Worm (Caenorhabditis elegans): ENCODE data around the gene npp-21.
A peak's percentile ranks its signal among the peaks of the same experiment; 100 is the strongest.

Gene npp-21

ce11 chrII:7613241-7613782 is 13.9 kb downstream of the npp-21 start, which contains the start of the genes oig-4 and R07G3.7:
oig-4 (plus strand) TSS chrII:7613541.
R07G3.7 (minus strand) TSS chrII:7613732.
- TF ChIP-seq tbx-2 (tag; optimal IDR thresholded peaks at IDR 0.05) (no peak), dsc-1 (tag; optimal IDR thresholded peaks at IDR 0.05) (peak; percentile 19), ama-1 (optimal IDR thresholded peaks at IDR 0.05) (no peak), fkh-4 (tag; optimal IDR thresholded peaks at IDR 0.05; ENCODE audit: borderline replicate concordance) (no peak), mab-9 (GFP tag; IDR thresholded peaks at IDR 0.05) (no peak), egl-13 (tag; optimal IDR thresholded peaks at IDR 0.05) (no peak)

ce11 chrII:7614334-7614733 is 14.9 kb downstream of the npp-21 start:
- TF ChIP-seq blmp-1 (tag; optimal IDR thresholded peaks at IDR 0.05) = peak; percentile 5
- TF ChIP-seq lin-14 (GFP tag; optimal IDR thresholded peaks at IDR 0.05) = peak; percentile 38
- TF ChIP-seq ceh-8 (GFP tag; optimal IDR thresholded peaks at IDR 0.05) = no peak
- TF ChIP-seq lin-35 (GFP tag; optimal IDR thresholded peaks at IDR 0.05) = peak in 1 of 2 experiments; percentile 8
- peak; percentile 14 for TF ChIP-seq mep-1 (tag; optimal IDR thresholded peaks at IDR 0.05)
- no peak for TF ChIP-seq tbx-2 (tag; optimal IDR thresholded peaks at IDR 0.05)
- TF ChIP-seq efl-3 (GFP tag; optimal IDR thresholded peaks at IDR 0.05) = no peak

DNA sequence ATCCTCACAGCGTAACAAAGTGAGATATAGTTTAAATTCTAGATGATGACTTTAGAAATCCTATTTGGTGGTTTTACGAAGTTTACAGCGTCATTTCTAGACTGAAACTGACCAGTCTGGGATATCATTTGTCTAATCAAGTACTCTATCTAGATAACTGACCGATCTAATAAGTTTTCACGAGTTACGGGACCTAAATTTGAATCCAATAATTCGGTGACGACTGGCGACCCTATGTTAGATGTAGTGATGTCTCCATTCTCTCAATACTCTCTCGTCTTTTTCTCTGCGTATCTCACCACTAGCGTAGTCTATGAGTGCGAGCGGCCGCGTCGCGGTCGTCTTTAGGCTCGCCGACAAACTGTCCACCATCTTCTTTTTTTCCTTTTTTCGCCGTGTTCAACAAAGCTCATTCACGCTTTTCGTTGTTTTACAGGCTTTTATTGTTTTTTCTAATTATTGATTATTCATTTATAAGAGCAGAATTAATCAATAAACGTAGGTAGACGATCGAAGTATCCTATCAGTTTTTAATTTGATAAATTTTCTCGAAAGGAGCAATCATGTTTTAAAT is 15.9 kb downstream of the npp-21 start:
- TF ChIP-seq nhr-11 (tag; optimal IDR thresholded peaks at IDR 0.05) (no peak), ceh-88 (GFP tag; IDR thresholded peaks at IDR 0.05) (no peak), zip-4 (GFP tag; optimal IDR thresholded peaks at IDR 0.05) (no peak), fos-1 (tag; optimal IDR thresholded peaks at IDR 0.05) (no peak), fkh-10 (GFP tag; optimal IDR thresholded peaks at IDR 0.05) (no peak), mep-1 (tag; optimal IDR thresholded peaks at IDR 0.05) (peak; percentile 17), ets-5 (GFP tag; IDR thresholded peaks at IDR 0.05) (no peak), nhr-28 (tag; optimal IDR thresholded peaks at IDR 0.05) (no peak), pax-3 (tag; optimal IDR thresholded peaks at IDR 0.05) (no peak), hlh-4 (tag; optimal IDR thresholded peaks at IDR 0.05) (no peak), C16A3.4 (tag; optimal IDR thresholded peaks at IDR 0.05) (peak; percentile 4), sox-4 (tag; optimal IDR thresholded peaks at IDR 0.05) (no peak), snu-23 (GFP tag; optimal IDR thresholded peaks at IDR 0.05) (peak; percentile 40), irx-1 (tag; optimal IDR thresholded peaks at IDR 0.05) (no peak), nhr-20 (tag; optimal IDR thresholded peaks at IDR 0.05) (peak; percentile 35), mef-2 (tag; optimal IDR thresholded peaks at IDR 0.05) (no peak), lsy-2 (tag; optimal IDR thresholded peaks at IDR 0.05) (peak; percentile 10 to 48), dsc-1 (tag; optimal IDR thresholded peaks at IDR 0.05) (no peak), mdl-1 (tag; optimal IDR thresholded peaks at IDR 0.05) (no peak), nhr-19 (GFP tag; conservative IDR thresholded peaks at IDR 0.05) (no peak), egl-13 (tag; optimal IDR thresholded peaks at IDR 0.05) (no peak), elt-2 (tag; optimal IDR thresholded peaks at IDR 0.05) (no peak), Y116A8C.19 (tag; optimal IDR thresholded peaks at IDR 0.05; ENCODE audit: borderline replicate concordance) (no peak), vab-15 (tag; optimal IDR thresholded peaks at IDR 0.05) (no peak), rnt-1 (tag; optimal IDR thresholded peaks at IDR 0.05) (peak; percentile 16), aly-2 (tag; optimal IDR thresholded peaks at IDR 0.05) (no peak), nhr-84 (tag; optimal IDR thresholded peaks at IDR 0.05) (no peak), unc-30 (tag; optimal IDR thresholded peaks at IDR 0.05) (no peak), ztf-11 (tag; optimal IDR thresholded peaks at IDR 0.05) (no peak), pag-3 (tag; optimal IDR thresholded peaks at IDR 0.05; ENCODE audit: borderline replicate concordance, insufficient read depth) (no peak), lin-39 (tag; optimal IDR thresholded peaks at IDR 0.05) (no peak), nhr-71 (tag; optimal IDR thresholded peaks at IDR 0.05) (peak; percentile 45), efl-1 (optimal IDR thresholded peaks at IDR 0.05) (peak; percentile 30 to 49), efl-1 (GFP tag; optimal IDR thresholded peaks at IDR 0.05 in 1 of 2) (peak; percentile 20 to 78), isw-1 (GFP tag; IDR thresholded peaks at IDR 0.05) (no peak), F16B12.6 (tag; optimal IDR thresholded peaks at IDR 0.05) (peak; percentile 21), efl-3 (GFP tag; optimal IDR thresholded peaks at IDR 0.05) (no peak), nhr-90 (tag; optimal IDR thresholded peaks at IDR 0.05; ENCODE audit: poor library complexity) (no peak), aha-1 (tag; optimal IDR thresholded peaks at IDR 0.05) (no peak), xbp-1 (tag; optimal IDR thresholded peaks at IDR 0.05) (no peak)
